Worm (Caenorhabditis elegans) whole organism, L3 larva: ENCODE results near the gene K10C9.4.

Experiments used
- fkh-10 ChIP-seq: sonication (generic microtip); optimal IDR thresholded peaks from 2 replicates; lab custom pipeline; 2017; ENCODE audit warnings: missing biosample characterization, missing genetic modification reagents, missing genetic modification characterization
- tbx-2 ChIP-seq: sonication (generic microtip); optimal IDR thresholded peaks from 2 replicates; lab custom pipeline; 2016; ENCODE audit warnings: mild to moderate bottlenecking, missing genetic modification characterization, missing compliant biosample characterization
- zag-1 ChIP-seq: fragments of 150-350 bp; optimal IDR thresholded peaks from 2 replicates; lab custom pipeline; 2014; ENCODE audit warnings: missing biosample characterization, missing genetic modification characterization

- TF ChIP-seq zag-1 (tag; lab: Kevin White, UChicago): no peak
- no peak for TF ChIP-seq tbx-2 (tag; lab: Kevin White, UChicago)
- TF ChIP-seq fkh-10 (GFP tag; lab: Kevin White, UChicago): no peak
Measured at ce11 chrV:1038074-1038473, 14.7 kb downstream of the K10C9.4 start.
